Fruit fly (Drosophila melanogaster): Measurements from ENCODE around the gene vn.

- no peak for TF ChIP-seq psq (optimal IDR thresholded peaks at IDR 0.05)
- TF ChIP-seq Myc (optimal IDR thresholded peaks at IDR 0.05): no peak
- TF ChIP-seq h (optimal IDR thresholded peaks at IDR 0.05): no peak
- no peak for TF ChIP-seq ttk (optimal IDR thresholded peaks at IDR 0.05)
Measured at dm6 chr3L:5884735-5885134, 39.3 kb upstream of the vn start.

Data from Kc167 (cell line).